Worm (Caenorhabditis elegans) whole organism, L1 larva: ENCODE measurements around the gene F15E6.3.
A peak's percentile ranks its signal among the peaks of the same experiment; 100 is the strongest.

Source experiments
- C04F5.9 ChIP-seq: sonication (generic microtip); optimal IDR thresholded peaks from 2 replicates; lab custom pipeline; 2016; ENCODE audit warnings: missing genetic modification characterization, missing compliant biosample characterization
- C16A3.4 ChIP-seq: fragments of 150-350 bp; optimal IDR thresholded peaks from 2 replicates; lab custom pipeline; 2014; ENCODE audit warnings: missing biosample characterization, missing genetic modification characterization
- F16B12.6 ChIP-seq: fragments of 150-350 bp; optimal IDR thresholded peaks from 2 replicates; lab custom pipeline; 2014; ENCODE audit warnings: missing biosample characterization, missing genetic modification characterization
- ama-1 ChIP-seq: fragments of 150-350 bp; optimal IDR thresholded peaks from 2 replicates; lab custom pipeline; 2014
- blmp-1 ChIP-seq: fragments of 150-350 bp; optimal IDR thresholded peaks from 2 replicates; lab custom pipeline; 2014; ENCODE audit warnings: missing biosample characterization, missing genetic modification characterization
- ceh-8 ChIP-seq: fragments of 200-800 bp; sonication (Bioruptor generic); optimal IDR thresholded peaks from 2 replicates; lab custom pipeline; 2018; ENCODE audit warnings: mild to moderate bottlenecking, missing genetic modification characterization, moderate library complexity, missing compliant biosample characterization
- ceh-82 ChIP-seq, 3 experiments: fragments of 150-350 bp in 1 of 3; sonication (generic microtip) in 2 of 3; optimal IDR thresholded peaks; 2 replicates each; lab custom pipeline; 2014 to 2017; ENCODE audit warnings: missing biosample characterization in 3 of 3, missing genetic modification characterization in 3 of 3
- dpl-1 ChIP-seq, 3 experiments: fragments of 150-350 bp in 2 of 3; sonication (generic microtip) in 1 of 3; optimal IDR thresholded peaks; 2 replicates each; lab custom pipeline; 2014 to 2017; ENCODE audit warnings: missing biosample characterization in 3 of 3, missing genetic modification characterization in 3 of 3, missing genetic modification reagents in 3 of 3
- dsc-1 ChIP-seq: sonication (generic microtip); optimal IDR thresholded peaks from 2 replicates; lab custom pipeline; 2016; ENCODE audit warnings: mild to moderate bottlenecking, missing genetic modification characterization, missing compliant biosample characterization
- efl-1 ChIP-seq, 4 experiments: fragments of 150-350 bp; optimal IDR thresholded peaks in 3 of 4; peaks in 1 of 4; 1 replicate in 1 of 4; 2 replicates in 3 of 4; lab custom pipeline; 2014; ENCODE audit warnings: missing biosample characterization in 2 of 4, missing genetic modification characterization in 2 of 4, missing genetic modification reagents in 2 of 4
- elt-2 ChIP-seq: sonication (generic microtip); optimal IDR thresholded peaks from 2 replicates; lab custom pipeline; 2016; ENCODE audit warnings: missing genetic modification characterization, mild to moderate bottlenecking, inconsistent platforms, missing compliant biosample characterization, missing genetic modification reagents
- elt-3 ChIP-seq, 6 experiments: fragments of 150-350 bp in 1 of 6; sonication (generic microtip); optimal IDR thresholded peaks; 2 replicates each; lab custom pipeline; 2017 to 2018; ENCODE audit warnings: missing biosample characterization in 6 of 6, missing genetic modification characterization in 6 of 6, inconsistent platforms in 1 of 6
- fkh-4 ChIP-seq: sonication (generic microtip); optimal IDR thresholded peaks from 2 replicates; lab custom pipeline; 2016; ENCODE audit warnings: missing compliant biosample characterization, missing genetic modification characterization, borderline replicate concordance
- fkh-8 ChIP-seq: sonication (generic microtip); optimal IDR thresholded peaks from 2 replicates; lab custom pipeline; 2016; ENCODE audit warnings: mild to moderate bottlenecking, missing genetic modification characterization, missing compliant biosample characterization
- grh-1 ChIP-seq: fragments of 200-800 bp; sonication (Bioruptor generic); IDR thresholded peaks from 2 replicates; pipeline ENCODE4 v1.3.6; 2022; ENCODE audit warnings: missing genetic modification reagents, missing genetic modification characterization, missing compliant biosample characterization
- irx-1 ChIP-seq: sonication (generic microtip); optimal IDR thresholded peaks from 2 replicates; lab custom pipeline; 2016; ENCODE audit warnings: missing genetic modification characterization, missing compliant biosample characterization
- isw-1 ChIP-seq: fragments of 200-800 bp; sonication (Bioruptor generic); IDR thresholded peaks from 2 replicates; pipeline ENCODE4 v1.3.6; 2022; ENCODE audit warnings: missing genetic modification characterization, missing compliant biosample characterization
- jun-1 ChIP-seq: fragments of 150-350 bp; optimal IDR thresholded peaks from 2 replicates; lab custom pipeline; 2014; ENCODE audit warnings: missing biosample characterization, missing genetic modification reagents, missing genetic modification characterization
- lin-13 ChIP-seq: fragments of 150-350 bp; optimal IDR thresholded peaks from 2 replicates; lab custom pipeline; 2014; ENCODE audit warnings: missing biosample characterization, missing genetic modification reagents, missing genetic modification characterization
- lin-14 ChIP-seq: fragments of 200-800 bp; sonication (Bioruptor generic); optimal IDR thresholded peaks from 2 replicates; lab custom pipeline; 2018; ENCODE audit warnings: mild to moderate bottlenecking, missing genetic modification characterization, moderate library complexity, missing compliant biosample characterization
- lin-15B ChIP-seq: fragments of 150-350 bp; sonication (generic microtip); optimal IDR thresholded peaks from 3 replicates; lab custom pipeline; 2014; ENCODE audit warnings: missing biosample characterization, missing genetic modification characterization
- lin-35 ChIP-seq, 2 experiments: fragments of 150-350 bp; optimal IDR thresholded peaks; 2 replicates each; lab custom pipeline; 2014; ENCODE audit warnings: missing biosample characterization in 2 of 2, missing genetic modification characterization in 2 of 2, missing genetic modification reagents in 2 of 2
- lsy-2 ChIP-seq, 2 experiments: fragments of 150-350 bp; optimal IDR thresholded peaks; 2 replicates each; lab custom pipeline; 2014; ENCODE audit warnings: missing biosample characterization in 2 of 2, missing genetic modification characterization in 2 of 2
- mdl-1 ChIP-seq, 2 experiments: fragments of 150-350 bp; optimal IDR thresholded peaks; 2 replicates each; lab custom pipeline; 2014 to 2017; ENCODE audit warnings: missing biosample characterization in 2 of 2, missing genetic modification characterization in 2 of 2, inconsistent platforms in 1 of 2
- mep-1 ChIP-seq: fragments of 150-350 bp; optimal IDR thresholded peaks from 2 replicates; lab custom pipeline; 2014; ENCODE audit warnings: missing biosample characterization, missing genetic modification characterization
- nhr-19 ChIP-seq: fragments of 200-800 bp; sonication (Bioruptor generic); conservative IDR thresholded peaks from 2 replicates; pipeline ENCODE4 v1.3.6; 2022; ENCODE audit warnings: missing genetic modification characterization, missing compliant biosample characterization
- nhr-20 ChIP-seq: sonication (generic microtip); optimal IDR thresholded peaks from 2 replicates; lab custom pipeline; 2016; ENCODE audit warnings: mild to moderate bottlenecking, missing genetic modification characterization, missing compliant biosample characterization
- nhr-237 ChIP-seq: fragments of 150-350 bp; optimal IDR thresholded peaks from 2 replicates; lab custom pipeline; 2014; ENCODE audit warnings: missing biosample characterization, missing genetic modification characterization
- nhr-47 ChIP-seq: sonication (generic microtip); optimal IDR thresholded peaks from 2 replicates; lab custom pipeline; 2016; ENCODE audit warnings: mild to moderate bottlenecking, missing genetic modification characterization, moderate library complexity, missing compliant biosample characterization
- nhr-71 ChIP-seq: sonication (generic microtip); optimal IDR thresholded peaks from 2 replicates; lab custom pipeline; 2016; ENCODE audit warnings: mild to moderate bottlenecking, missing genetic modification characterization, moderate library complexity, missing compliant biosample characterization
- nhr-84 ChIP-seq: sonication (generic microtip); optimal IDR thresholded peaks from 2 replicates; lab custom pipeline; 2017; ENCODE audit warnings: missing biosample characterization, missing genetic modification characterization
- nhr-85 ChIP-seq: sonication (generic microtip); peaks from one replicate; lab custom pipeline; 2016; ENCODE audit warnings: missing genetic modification characterization, inconsistent platforms, missing compliant biosample characterization
- nhr-90 ChIP-seq: sonication (generic microtip); optimal IDR thresholded peaks from 2 replicates; lab custom pipeline; 2016; ENCODE audit warnings: mild to moderate bottlenecking, missing genetic modification characterization, missing compliant biosample characterization; ENCODE audit not compliant: poor library complexity
- pag-3 ChIP-seq: sonication (generic microtip); optimal IDR thresholded peaks from 2 replicates; lab custom pipeline; 2017; ENCODE audit warnings: missing genetic modification characterization, mild to moderate bottlenecking, missing compliant biosample characterization, antibody characterized with exemption, borderline replicate concordance; ENCODE audit not compliant: insufficient read depth
- rnt-1 ChIP-seq: sonication (generic microtip); optimal IDR thresholded peaks from 2 replicates; lab custom pipeline; 2016; ENCODE audit warnings: mild to moderate bottlenecking, missing genetic modification characterization, moderate library complexity, missing compliant biosample characterization
- skn-1 ChIP-seq: fragments of 150-350 bp; optimal IDR thresholded peaks from 2 replicates; lab custom pipeline; 2014; ENCODE audit warnings: missing biosample characterization, missing genetic modification characterization
- snpc-4 ChIP-seq: fragments of 150-350 bp; optimal IDR thresholded peaks from 2 replicates; lab custom pipeline; 2014; ENCODE audit warnings: missing biosample characterization, missing genetic modification characterization
- snu-23 ChIP-seq: sonication (generic microtip); optimal IDR thresholded peaks from 2 replicates; lab custom pipeline; 2016; ENCODE audit warnings: missing genetic modification characterization, missing compliant biosample characterization
- sox-4 ChIP-seq: sonication (generic microtip); optimal IDR thresholded peaks from 2 replicates; lab custom pipeline; 2016; ENCODE audit warnings: missing genetic modification characterization, missing compliant biosample characterization
- swsn-7 ChIP-seq: sonication (generic microtip); optimal IDR thresholded peaks from 2 replicates; lab custom pipeline; 2016; ENCODE audit warnings: missing genetic modification characterization, missing compliant biosample characterization
- tbx-2 ChIP-seq: sonication (generic microtip); optimal IDR thresholded peaks from 2 replicates; lab custom pipeline; 2016; ENCODE audit warnings: missing genetic modification characterization, missing compliant biosample characterization
- tlp-1 ChIP-seq: fragments of 150-350 bp; optimal IDR thresholded peaks from 2 replicates; lab custom pipeline; 2014; ENCODE audit warnings: missing biosample characterization, missing genetic modification characterization
- unc-130 ChIP-seq: fragments of 150-350 bp; optimal IDR thresholded peaks from 2 replicates; lab custom pipeline; 2017; ENCODE audit warnings: missing biosample characterization, missing genetic modification characterization, inconsistent platforms
- xbp-1 ChIP-seq: sonication (generic microtip); optimal IDR thresholded peaks from 2 replicates; lab custom pipeline; 2016; ENCODE audit warnings: missing genetic modification characterization, missing compliant biosample characterization
- zag-1 ChIP-seq: fragments of 150-350 bp; optimal IDR thresholded peaks from 2 replicates; lab custom pipeline; 2014; ENCODE audit warnings: missing biosample characterization, missing genetic modification characterization
- ztf-4 ChIP-seq: fragments of 150-350 bp; optimal IDR thresholded peaks from 2 replicates; lab custom pipeline; 2014; ENCODE audit warnings: missing biosample characterization, missing genetic modification characterization

Gene F15E6.3

ce11 chrIV:4294552-4294951 is at the start of gene F15E6.3:
Gene F15E6.3, plus strand, starts transcription at chrIV:4294895.
- no peak for TF ChIP-seq grh-1 (GFP tag; lab: Robert Waterston, UW)
- TF ChIP-seq sox-4 (tag; lab: Kevin White, UChicago), result no peak
- peak; percentile 94 for TF ChIP-seq nhr-85 (tag; lab: Kevin White, UChicago)
- TF ChIP-seq mdl-1 (tag; optimal IDR thresholded peaks at IDR 0.05; lab: Kevin White, UChicago), result peak in 1 of 2 experiments; percentile 66
- no peak for TF ChIP-seq elt-2 (tag; lab: Kevin White, UChicago)
- peak in 1 of 2 experiments; percentile 60 for TF ChIP-seq lin-35 (GFP tag; optimal IDR thresholded peaks at IDR 0.05; lab: Kevin White, UChicago)
- peak; percentile 24 for TF ChIP-seq nhr-90
- no peak for TF ChIP-seq tlp-1
- TF ChIP-seq C16A3.4 (tag; lab: Kevin White, UChicago), result peak; percentile 12
- peak in 4 of 6 experiments; percentile 57 to 97 (median 70) for TF ChIP-seq elt-3 (tag; optimal IDR thresholded peaks at IDR 0.05; lab: Kevin White, UChicago)
- TF ChIP-seq ztf-4 (tag; lab: Kevin White, UChicago), result no peak
- peak in 1 of 2 experiments; percentile 42 for TF ChIP-seq lsy-2 (tag; optimal IDR thresholded peaks at IDR 0.05; lab: Kevin White, UChicago)
- TF ChIP-seq unc-130 (tag; lab: Kevin White, UChicago), result peak; percentile 39
- no peak for TF ChIP-seq ceh-8 (GFP tag; lab: Kevin White, UChicago)
- peak; percentile 84 for TF ChIP-seq blmp-1 (tag; lab: Kevin White, UChicago)
- peak; percentile 32 for TF ChIP-seq xbp-1 (tag; lab: Kevin White, UChicago)
- TF ChIP-seq nhr-20 (tag; lab: Kevin White, UChicago), result peak; percentile 79
- peak; percentile 70 for TF ChIP-seq nhr-71
- TF ChIP-seq nhr-19 (GFP tag; lab: Robert Waterston, UW), result peak; percentile 40
- TF ChIP-seq tbx-2, result peak; percentile 46
- TF ChIP-seq nhr-84 (tag; lab: Kevin White, UChicago), result no peak

ce11 chrIV:4246493-4246892 is 48.2 kb upstream of the F15E6.3 start, which contains the start of gene ttr-20:
Gene ttr-20, plus strand, starts transcription at chrIV:4246793.
- TF ChIP-seq nhr-85 (tag; lab: Kevin White, UChicago) (peak; percentile 7), snpc-4 (tag; lab: Kevin White, UChicago) (no peak)

ce11 chrIV:4247334-4247733 is 47.4 kb upstream of the F15E6.3 start:
- no peak for TF ChIP-seq ama-1 (lab: Kevin White, UChicago)
- peak; percentile 48 for TF ChIP-seq lin-13 (GFP tag; lab: Kevin White, UChicago)
- TF ChIP-seq zag-1 (tag; lab: Kevin White, UChicago), result no peak
- TF ChIP-seq snpc-4 (tag; lab: Kevin White, UChicago), result peak; percentile 40
- TF ChIP-seq rnt-1 (tag; lab: Kevin White, UChicago), result peak; percentile 59
- peak; percentile 68 for TF ChIP-seq isw-1 (GFP tag; lab: Robert Waterston, UW)
- peak; percentile 25 for TF ChIP-seq C16A3.4 (tag; lab: Kevin White, UChicago)
- TF ChIP-seq efl-1 (optimal IDR thresholded peaks at IDR 0.05; lab: Kevin White, UChicago), result peak; percentile 83 to 85
- peak; percentile 82 to 98 for TF ChIP-seq efl-1 (GFP tag; optimal IDR thresholded peaks at IDR 0.05 in 1 of 2; lab: Kevin White, UChicago)
- peak; percentile 73 to 85 for TF ChIP-seq lsy-2 (tag; optimal IDR thresholded peaks at IDR 0.05; lab: Kevin White, UChicago)
- peak; percentile 59 for TF ChIP-seq tbx-2
- peak; percentile 60 to 82 (median 80) for TF ChIP-seq dpl-1 (GFP tag; optimal IDR thresholded peaks at IDR 0.05; lab: Kevin White, UChicago)
- no peak for TF ChIP-seq lin-15B (tag; lab: Kevin White, UChicago)
- peak; percentile 76 to 85 for TF ChIP-seq lin-35 (GFP tag; optimal IDR thresholded peaks at IDR 0.05; lab: Kevin White, UChicago)
- TF ChIP-seq ceh-82 (tag; optimal IDR thresholded peaks at IDR 0.05; lab: Kevin White, UChicago), result peak; percentile 36 to 54 (median 52)
- peak in 2 of 6 experiments; percentile 1 to 39 for TF ChIP-seq elt-3 (tag; optimal IDR thresholded peaks at IDR 0.05; lab: Kevin White, UChicago)
- peak; percentile 35 for TF ChIP-seq lin-14 (GFP tag; lab: Kevin White, UChicago)
- peak; percentile 39 for TF ChIP-seq fkh-8 (tag; lab: Kevin White, UChicago)
- TF ChIP-seq F16B12.6 (tag; lab: Kevin White, UChicago), result peak; percentile 33
- TF ChIP-seq swsn-7, result peak; percentile 67
- no peak for TF ChIP-seq pag-3
- peak; percentile 40 for TF ChIP-seq unc-130 (tag; lab: Kevin White, UChicago)
- TF ChIP-seq mep-1 (tag; lab: Kevin White, UChicago), result peak; percentile 75
- TF ChIP-seq grh-1 (GFP tag; lab: Robert Waterston, UW), result peak; percentile 86
- TF ChIP-seq jun-1 (tag; lab: Kevin White, UChicago), result no peak
- no peak for TF ChIP-seq nhr-237 (tag; lab: Kevin White, UChicago)
- no peak for TF ChIP-seq fkh-4 (tag; lab: Kevin White, UChicago)
- peak; percentile 70 for TF ChIP-seq nhr-47
- peak; percentile 36 for TF ChIP-seq irx-1
- peak; percentile 66 for TF ChIP-seq dsc-1 (tag; lab: Kevin White, UChicago)
- TF ChIP-seq nhr-20 (tag; lab: Kevin White, UChicago), result peak; percentile 59
- peak in 1 of 2 experiments; percentile 19 for TF ChIP-seq mdl-1 (tag; optimal IDR thresholded peaks at IDR 0.05; lab: Kevin White, UChicago)
- peak; percentile 10 for TF ChIP-seq C04F5.9 (tag; lab: Kevin White, UChicago)
- TF ChIP-seq nhr-90, result peak; percentile 42
- peak; percentile 56 for TF ChIP-seq skn-1 (tag; lab: Kevin White, UChicago)
- TF ChIP-seq xbp-1 (tag; lab: Kevin White, UChicago), result peak; percentile 53
- TF ChIP-seq snu-23 (GFP tag; lab: Kevin White, UChicago), result peak; percentile 78
